Worm (Caenorhabditis elegans) whole organism, L3 larva: ENCODE data around the gene tdp-1.
A peak's percentile ranks its signal among the peaks of the same experiment; 100 is the strongest.

ENCODE experiments used
- R02D3.7 ChIP-seq: fragments of 150-350 bp; optimal IDR thresholded peaks from 2 replicates; lab custom pipeline; 2014; ENCODE audit warnings: missing biosample characterization, missing genetic modification characterization
- ceh-28 ChIP-seq: fragments of 150-350 bp; optimal IDR thresholded peaks from 2 replicates; lab custom pipeline; 2014; ENCODE audit warnings: missing biosample characterization, missing genetic modification reagents, missing genetic modification characterization
- ceh-9 ChIP-seq: sonication (generic microtip); optimal IDR thresholded peaks from 2 replicates; lab custom pipeline; 2018; ENCODE audit warnings: missing biosample characterization, missing genetic modification characterization
- egl-27 ChIP-seq: sonication (generic microtip); optimal IDR thresholded peaks from 4 replicates; lab custom pipeline; 2017; ENCODE audit warnings: missing biosample characterization, missing genetic modification reagents, missing genetic modification characterization
- egl-5 ChIP-seq: fragments of 150-350 bp; optimal IDR thresholded peaks from 2 replicates; lab custom pipeline; 2017; ENCODE audit warnings: missing biosample characterization, missing genetic modification reagents, missing genetic modification characterization, inconsistent platforms
- elt-1 ChIP-seq: fragments of 150-350 bp; optimal IDR thresholded peaks from 2 replicates; lab custom pipeline; 2014; ENCODE audit warnings: missing biosample characterization, missing genetic modification characterization
- elt-2 ChIP-seq: sonication (generic microtip); optimal IDR thresholded peaks from 2 replicates; lab custom pipeline; 2016; ENCODE audit warnings: missing genetic modification reagents, mild to moderate bottlenecking, missing genetic modification characterization, missing compliant biosample characterization
- fkh-2 ChIP-seq: fragments of 150-350 bp; optimal IDR thresholded peaks from 2 replicates; lab custom pipeline; 2014; ENCODE audit warnings: missing biosample characterization, missing genetic modification reagents, missing genetic modification characterization
- hmg-11 ChIP-seq: sonication (generic microtip); optimal IDR thresholded peaks from 2 replicates; lab custom pipeline; 2016; ENCODE audit warnings: missing genetic modification characterization, missing compliant biosample characterization
- jun-1 ChIP-seq: fragments of 150-350 bp; optimal IDR thresholded peaks from 2 replicates; lab custom pipeline; 2014; ENCODE audit warnings: missing biosample characterization, missing genetic modification reagents, missing genetic modification characterization
- nfya-1 ChIP-seq: sonication (generic microtip); optimal IDR thresholded peaks from 2 replicates; lab custom pipeline; 2017; ENCODE audit warnings: missing genetic modification characterization, mild to moderate bottlenecking, missing compliant biosample characterization, antibody characterized with exemption, moderate library complexity; ENCODE audit not compliant: insufficient read depth
- nhr-25 ChIP-seq: sonication (generic microtip); optimal IDR thresholded peaks from 2 replicates; lab custom pipeline; 2017; ENCODE audit warnings: missing biosample characterization, missing genetic modification characterization
- nhr-28 ChIP-seq: fragments of 150-350 bp; optimal IDR thresholded peaks from 2 replicates; lab custom pipeline; 2014; ENCODE audit warnings: missing biosample characterization, missing genetic modification characterization
- nhr-67 ChIP-seq: fragments of 150-350 bp; optimal IDR thresholded peaks from 2 replicates; lab custom pipeline; 2014; ENCODE audit warnings: missing biosample characterization, missing genetic modification characterization
- nhr-77 ChIP-seq: fragments of 150-350 bp; optimal IDR thresholded peaks from 2 replicates; lab custom pipeline; 2014; ENCODE audit warnings: missing biosample characterization, missing genetic modification characterization
- pha-4 ChIP-seq: fragments of 150-350 bp; optimal IDR thresholded peaks from 2 replicates; lab custom pipeline; 2014; ENCODE audit warnings: missing biosample characterization, missing genetic modification reagents, missing genetic modification characterization
- pqm-1 ChIP-seq: fragments of 150-350 bp; optimal IDR thresholded peaks from 2 replicates; lab custom pipeline; 2017; ENCODE audit warnings: missing biosample characterization, missing genetic modification characterization, inconsistent platforms
- skn-1 ChIP-seq: fragments of 150-350 bp; optimal IDR thresholded peaks from 2 replicates; lab custom pipeline; 2014; ENCODE audit warnings: missing biosample characterization, missing genetic modification characterization
- snpc-4 ChIP-seq: fragments of 150-350 bp; optimal IDR thresholded peaks from 2 replicates; lab custom pipeline; 2014; ENCODE audit warnings: missing biosample characterization, missing genetic modification characterization
- ztf-4 ChIP-seq: fragments of 150-350 bp; optimal IDR thresholded peaks from 2 replicates; lab custom pipeline; 2014; ENCODE audit warnings: missing biosample characterization, missing genetic modification characterization

Gene tdp-1

DNA sequence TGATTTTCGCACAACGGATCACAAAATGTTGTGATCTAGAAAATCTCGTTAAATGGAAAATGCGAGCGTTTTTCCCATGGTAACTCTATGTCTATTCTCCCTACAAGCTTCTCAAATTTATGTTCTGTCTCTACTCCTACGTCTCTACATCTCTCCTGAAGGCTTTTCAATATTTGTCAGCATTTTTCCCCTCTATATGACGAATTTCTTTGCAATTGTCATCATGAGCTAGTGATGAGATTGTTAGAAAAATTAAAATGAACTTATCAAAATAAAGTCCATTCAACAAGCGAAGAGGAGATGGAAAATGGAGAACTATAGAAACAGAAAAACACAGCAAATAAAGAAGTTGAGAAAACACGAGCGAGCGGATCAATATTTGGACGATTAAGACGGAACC lies 41.1 kb downstream of the tdp-1 start:
- no peak for TF ChIP-seq nhr-77 (tag; lab: Kevin White, UChicago)
- TF ChIP-seq ztf-4 (tag; lab: Kevin White, UChicago) = no peak
- no peak for TF ChIP-seq nfya-1 (tag; lab: Kevin White, UChicago)
- peak; percentile 22 for TF ChIP-seq pha-4
- no peak for TF ChIP-seq fkh-2 (tag; lab: Kevin White, UChicago)
- no peak for TF ChIP-seq ceh-9 (tag; lab: Kevin White, UChicago)
- no peak for TF ChIP-seq hmg-11 (tag; lab: Kevin White, UChicago)
- peak; percentile 96 for TF ChIP-seq skn-1 (tag; lab: Kevin White, UChicago)
- TF ChIP-seq egl-27 (tag; lab: Kevin White, UChicago) = no peak
- TF ChIP-seq nhr-67 (tag; lab: Kevin White, UChicago) = no peak
- no peak for TF ChIP-seq elt-1
- no peak for TF ChIP-seq pqm-1
- TF ChIP-seq ceh-28 (tag; lab: Kevin White, UChicago) = no peak
- TF ChIP-seq jun-1 = no peak
- TF ChIP-seq, all 47 proteins: peak for 2

DNA sequence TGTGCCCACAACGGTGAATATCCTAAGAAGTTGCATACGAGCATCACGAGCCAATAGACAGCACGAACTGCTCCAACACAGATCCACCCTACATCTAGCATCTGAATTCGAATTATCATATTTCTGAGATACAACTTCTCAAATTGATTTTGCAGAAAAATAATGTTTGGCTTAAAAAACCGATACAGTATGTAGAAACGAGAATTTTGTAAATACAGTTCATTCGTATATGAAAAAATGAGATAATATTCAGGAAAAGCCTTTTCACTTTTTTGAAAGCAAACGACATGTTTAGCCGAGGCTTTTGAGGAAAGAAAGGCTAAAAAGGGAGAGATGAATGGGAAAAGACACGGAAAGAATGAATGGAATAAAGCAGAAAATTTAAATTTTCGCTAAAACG lies 43.7 kb downstream of the tdp-1 start, which contains the start of gene F37B12.3:
Gene F37B12.3 (minus strand): TSS at position 101 of the 400 bp plus-strand sequence.
- TF ChIP-seq egl-5 = no peak
- TF ChIP-seq egl-27 (tag; lab: Kevin White, UChicago) = no peak

DNA sequence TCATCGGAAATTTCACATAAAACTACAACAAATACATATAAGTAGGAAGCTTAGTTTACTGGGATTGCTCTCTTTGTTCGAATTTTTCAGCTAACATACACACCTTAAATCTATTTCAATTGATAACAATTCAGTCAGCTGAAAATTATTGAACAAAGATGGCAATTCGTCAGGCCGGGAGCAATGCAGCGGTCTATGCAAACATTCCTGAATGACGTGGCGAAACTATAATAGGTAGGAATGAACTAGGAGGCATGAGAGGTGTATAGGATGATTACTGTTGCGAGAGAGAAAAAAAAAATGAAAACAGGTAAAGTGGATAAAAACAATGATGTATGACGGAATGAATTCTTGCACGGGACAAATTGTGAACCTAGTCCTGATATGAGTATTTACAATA lies 44.4 kb downstream of the tdp-1 start:
- TF ChIP-seq nhr-28 (tag; lab: Kevin White, UChicago) (no peak), pqm-1 (peak; percentile 62), ceh-9 (tag; lab: Kevin White, UChicago) (no peak), nhr-25 (no peak), snpc-4 (tag; lab: Kevin White, UChicago) (no peak), R02D3.7 (tag; lab: Kevin White, UChicago) (no peak), elt-2 (tag; lab: Kevin White, UChicago) (peak; percentile 34)
